Fruit fly (Drosophila melanogaster): ENCODE measurements around the gene CG43844.
A peak's percentile ranks its signal among the peaks of the same experiment; 100 is the strongest.

The CG43844 gene

DNA sequence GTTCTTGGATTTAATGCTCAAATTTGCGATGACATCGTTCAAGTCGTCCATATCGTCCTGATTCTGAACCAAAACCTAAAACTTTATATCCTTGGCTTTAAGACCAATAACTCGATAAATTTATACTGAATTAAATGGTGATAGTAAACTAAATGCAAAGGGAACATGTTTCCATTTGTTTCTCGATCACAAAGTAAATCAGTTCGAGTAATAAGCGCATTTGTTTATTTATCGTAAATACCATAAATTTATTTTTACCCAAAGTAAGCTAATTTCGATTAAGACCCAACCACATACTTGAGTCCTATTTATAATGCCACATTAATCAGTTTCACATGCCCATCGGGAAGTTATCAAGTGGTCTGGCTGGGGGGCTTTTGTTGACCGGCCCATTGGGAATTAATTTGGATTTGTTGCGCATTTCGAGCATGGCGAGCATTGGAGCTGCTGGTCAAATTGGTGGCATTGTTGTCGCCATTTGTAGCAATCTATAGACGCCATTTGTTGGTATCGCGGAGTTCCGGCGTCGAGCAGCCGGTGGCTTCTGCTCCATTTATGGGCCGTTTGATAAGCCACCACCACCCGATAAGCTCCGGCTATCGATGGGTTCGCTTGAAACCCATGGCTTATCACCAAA is 19.8 kb upstream of the CG43844 start, which contains the start of gene CG31174:
Gene CG31174, minus strand, starts transcription at position 51 of the 637 bp plus-strand sequence.
- TF ChIP-seq fd102C (GFP tag; optimal IDR thresholded peaks at IDR 0.05) (no peak), exex (tag; optimal IDR thresholded peaks at IDR 0.05) (peak; percentile 83), CG8924 (tag; optimal IDR thresholded peaks at IDR 0.05) (no peak), CG6254 (GFP tag; optimal IDR thresholded peaks at IDR 0.05) (no peak), D19A (tag; optimal IDR thresholded peaks at IDR 0.05) (no peak), CG7786 (GFP tag; optimal IDR thresholded peaks at IDR 0.05) (no peak), CG11247 (GFP tag; IDR thresholded peaks at IDR 0.05) (no peak), sug (tag; optimal IDR thresholded peaks at IDR 0.05) (peak; percentile 97), run (tag; optimal IDR thresholded peaks at IDR 0.05) (peak; percentile 38), H2.0 (GFP tag; IDR thresholded peaks at IDR 0.05) (no peak), CG6175 (GFP tag; IDR thresholded peaks at IDR 0.05) (peak; percentile 77), stc (GFP tag; IDR thresholded peaks at IDR 0.05) (no peak), phol (tag; optimal IDR thresholded peaks at IDR 0.05) (no peak), vnd (GFP tag; IDR thresholded peaks at IDR 0.05; ENCODE audit: partially characterized antibody) (0 out of 3 replicates have a peak, but pooled peaks have one; percentile 14), ci (GFP tag; IDR thresholded peaks at IDR 0.05) (peak; percentile 19; the same call in 1 of the 3 replicates), mirr (GFP tag; optimal IDR thresholded peaks at IDR 0.05) (no peak), Pdp1 (GFP tag; optimal IDR thresholded peaks at IDR 0.05) (no peak), so (GFP tag; IDR thresholded peaks at IDR 0.05) (no peak), shn (GFP tag; optimal IDR thresholded peaks at IDR 0.05) (no peak), CG16779 (GFP tag; IDR thresholded peaks at IDR 0.05) (no peak), pros (GFP tag; optimal IDR thresholded peaks at IDR 0.05) (no peak), CG18764 (GFP tag; optimal IDR thresholded peaks at IDR 0.05) (no peak)

DNA sequence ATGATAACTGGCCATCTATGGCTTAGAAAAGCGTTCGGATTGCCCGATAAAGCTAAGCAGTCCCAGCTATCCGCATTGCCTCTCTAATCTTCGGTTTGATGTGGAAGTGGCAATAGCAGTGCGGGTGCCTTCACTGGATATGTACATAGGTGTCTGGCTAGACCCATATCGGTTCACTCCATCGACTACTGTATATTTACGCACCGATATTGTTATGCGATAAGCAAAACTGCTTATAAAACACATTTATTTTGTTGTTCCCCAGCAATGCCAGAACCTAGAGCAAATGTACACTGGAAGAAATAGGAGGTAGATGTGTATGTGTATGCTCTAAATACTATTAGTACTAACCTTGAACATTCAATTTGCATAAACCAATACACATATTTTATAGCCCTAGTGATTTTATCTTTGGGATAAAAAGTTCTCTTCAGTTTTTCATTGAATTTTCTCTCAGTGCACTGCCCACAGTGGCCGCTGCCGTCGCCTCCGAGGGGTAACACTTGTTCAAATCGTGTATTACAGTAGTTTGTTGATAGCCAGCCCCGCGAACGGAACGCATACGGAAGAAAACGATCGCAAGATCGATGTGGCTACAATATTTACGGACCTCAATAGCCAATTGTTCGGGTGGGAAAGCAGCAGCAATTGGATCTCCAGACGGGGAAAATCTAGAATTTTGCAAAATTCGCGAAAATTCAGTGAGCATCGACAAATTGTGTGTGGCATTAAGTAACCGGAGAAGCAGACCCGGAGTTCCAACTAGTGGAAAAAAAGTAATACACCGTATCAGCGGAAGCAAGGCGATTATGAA is 19.0 kb upstream of the CG43844 start, which contains the start of gene CG31431:
Gene CG31431, plus strand, starts transcription at position 524 of the 814 bp plus-strand sequence.
- TF ChIP-seq CG1832 (GFP tag; optimal IDR thresholded peaks at IDR 0.05) (no peak), fd64A (GFP tag; optimal IDR thresholded peaks at IDR 0.05) (peak; percentile 83), row (GFP tag; IDR thresholded peaks at IDR 0.05) (peak; percentile 99), ttk (GFP tag; IDR thresholded peaks at IDR 0.05) (peak; percentile 96), CG6175 (GFP tag; IDR thresholded peaks at IDR 0.05) (peak; percentile 97), luna (GFP tag; optimal IDR thresholded peaks at IDR 0.05) (peak; percentile 94), CG2712 (tag; optimal IDR thresholded peaks at IDR 0.05) (peak; percentile 97), CG10654 (GFP tag; optimal IDR thresholded peaks at IDR 0.05) (peak; percentile 97), CG17829 (tag; optimal IDR thresholded peaks at IDR 0.05) (peak; percentile 98), CG6272 (GFP tag; IDR thresholded peaks at IDR 0.05) (peak; percentile 94), eyg (GFP tag; optimal IDR thresholded peaks at IDR 0.05) (peak; percentile 97), yki (optimal IDR thresholded peaks at IDR 0.05) (no peak), CG5953 (GFP tag; IDR thresholded peaks at IDR 0.05) (peak; percentile 86), ewg (GFP tag; optimal IDR thresholded peaks at IDR 0.05) (peak; percentile 90), NFAT (GFP tag; IDR thresholded peaks at IDR 0.05) (peak; percentile 97), Hmr (GFP tag; optimal IDR thresholded peaks at IDR 0.05) (peak; percentile 98), unpg (GFP tag; optimal IDR thresholded peaks at IDR 0.05) (peak; percentile 98), jigr1 (GFP tag; IDR thresholded peaks at IDR 0.05) (peak; percentile 84), pb (GFP tag; optimal IDR thresholded peaks at IDR 0.05) (peak; percentile 95), bcd (GFP tag; optimal IDR thresholded peaks at IDR 0.05) (peak; percentile 97), Neu2 (GFP tag; optimal IDR thresholded peaks at IDR 0.05; ENCODE audit: borderline replicate concordance) (peak; percentile 88), dm (GFP tag; optimal IDR thresholded peaks at IDR 0.05) (peak; percentile 91), CG7987 (GFP tag; optimal IDR thresholded peaks at IDR 0.05) (peak; percentile 94), ase (GFP tag; IDR thresholded peaks at IDR 0.05) (peak; percentile 96), sr (GFP tag; IDR thresholded peaks at IDR 0.05) (peak; percentile 88), twi (tag; optimal IDR thresholded peaks at IDR 0.05) (peak; percentile 93), ham (GFP tag; IDR thresholded peaks at IDR 0.05) (peak; percentile 85), Gsc (GFP tag; IDR thresholded peaks at IDR 0.05) (no peak; the same call in none of the 2 replicates)

Measured in whole organism, embryonic.